Fruit fly (Drosophila melanogaster): ENCODE results near the gene Crk.

Gene Crk

dm6 chr4:254697-255096, 44.7 kb downstream of the Crk start, which contains the start of gene RhoGAP102A:
RhoGAP102A (plus strand) TSS chr4:254997.
- TF ChIP-seq CG7045 (GFP tag; optimal IDR thresholded peaks at IDR 0.05), result no peak
- no peak for TF ChIP-seq CG33017 (tag; optimal IDR thresholded peaks at IDR 0.05)
- TF ChIP-seq CG1620 (GFP tag; optimal IDR thresholded peaks at IDR 0.05), result no peak
- no peak for TF ChIP-seq CG5204 (GFP tag; optimal IDR thresholded peaks at IDR 0.05)
- no peak for TF ChIP-seq tj (GFP tag; optimal IDR thresholded peaks at IDR 0.05)
- TF ChIP-seq Hr96 (GFP tag; optimal IDR thresholded peaks at IDR 0.05), result no peak
- TF ChIP-seq bab1 (GFP tag; optimal IDR thresholded peaks at IDR 0.05), result no peak
- TF ChIP-seq ovo (GFP tag; optimal IDR thresholded peaks at IDR 0.05), result no peak
- TF ChIP-seq pad (GFP tag; optimal IDR thresholded peaks at IDR 0.05), result no peak
- TF ChIP-seq Crg-1 (GFP tag; optimal IDR thresholded peaks at IDR 0.05), result no peak
- TF ChIP-seq CG14711 (tag; optimal IDR thresholded peaks at IDR 0.05), result no peak
- no peak for TF ChIP-seq Clk (GFP tag; optimal IDR thresholded peaks at IDR 0.05)
- TF ChIP-seq toe (GFP tag; optimal IDR thresholded peaks at IDR 0.05), result no peak
- TF ChIP-seq cnc (optimal IDR thresholded peaks at IDR 0.05), result no peak
- no peak for TF ChIP-seq Mnt (GFP tag; optimal IDR thresholded peaks at IDR 0.05)
- TF ChIP-seq CG7101 (tag; optimal IDR thresholded peaks at IDR 0.05), result no peak
- TF ChIP-seq CG11617 (GFP tag; optimal IDR thresholded peaks at IDR 0.05), result no peak
- no peak for TF ChIP-seq kay (GFP tag; ENCODE audit: borderline replicate concordance)
- no peak for TF ChIP-seq CG12768 (GFP tag; optimal IDR thresholded peaks at IDR 0.05)

- TF ChIP-seq cic (GFP tag; optimal IDR thresholded peaks at IDR 0.05) (no peak), CG14711 (tag; optimal IDR thresholded peaks at IDR 0.05) (no peak), kay (GFP tag; ENCODE audit: borderline replicate concordance) (peak; percentile 57)
Measured at dm6 chr4:261484-262070, 51.6 kb downstream of the Crk start.
